Worm (Caenorhabditis elegans): ENCODE results near the gene ZK1248.19.

Gene ZK1248.19

ce11 chrII:5844694-5845129 is 5.5 kb upstream of the ZK1248.19 start (continued):
- TF ChIP-seq ceh-18 (tag; optimal IDR thresholded peaks at IDR 0.05) (peak; percentile 99), hlh-6 (tag; optimal IDR thresholded peaks at IDR 0.05) (peak; percentile 65), elt-4 (tag; optimal IDR thresholded peaks at IDR 0.05) (no peak), pax-1 (tag; optimal IDR thresholded peaks at IDR 0.05) (peak; percentile 91), mec-3 (tag; optimal IDR thresholded peaks at IDR 0.05; ENCODE audit: borderline replicate concordance) (peak; percentile 59), ceh-9 (tag; optimal IDR thresholded peaks at IDR 0.05) (no peak), tbx-7 (tag; optimal IDR thresholded peaks at IDR 0.05) (peak; percentile 44), ceh-30 (tag; optimal IDR thresholded peaks at IDR 0.05) (peak; percentile 79), ceh-45 (GFP tag; IDR thresholded peaks at IDR 0.05) (no peak), hlh-8 (tag; optimal IDR thresholded peaks at IDR 0.05) (peak; percentile 76), K09A11.1 (tag; optimal IDR thresholded peaks at IDR 0.05; ENCODE audit: insufficient read depth) (peak; percentile 76), C08G9.2 (tag; optimal IDR thresholded peaks at IDR 0.05) (peak; percentile 82), tbx-2 (tag; optimal IDR thresholded peaks at IDR 0.05) (peak; percentile 96), F13H6.1 (tag; optimal IDR thresholded peaks at IDR 0.05) (peak; percentile 87), fkh-6 (tag; optimal IDR thresholded peaks at IDR 0.05) (peak; percentile 72), syd-9 (tag; optimal IDR thresholded peaks at IDR 0.05) (peak; percentile 85), ama-1 (optimal IDR thresholded peaks at IDR 0.05) (peak; percentile 100), ceh-19 (GFP tag; optimal IDR thresholded peaks at IDR 0.05) (peak; percentile 89), ceh-34 (tag; optimal IDR thresholded peaks at IDR 0.05) (peak; percentile 92), dmd-4 (tag; optimal IDR thresholded peaks at IDR 0.05; ENCODE audit: borderline replicate concordance) (peak; percentile 66), ceh-31 (tag; optimal IDR thresholded peaks at IDR 0.05) (peak; percentile 95), pat-9 (tag; optimal IDR thresholded peaks at IDR 0.05) (peak; percentile 83), zip-5 (tag; optimal IDR thresholded peaks at IDR 0.05) (peak; percentile 32), gmeb-2 (tag; optimal IDR thresholded peaks at IDR 0.05) (peak; percentile 55), hlh-13 (GFP tag; optimal IDR thresholded peaks at IDR 0.05) (peak; percentile 17), madf-2 (tag; optimal IDR thresholded peaks at IDR 0.05) (peak; percentile 81), nhr-11 (tag; optimal IDR thresholded peaks at IDR 0.05) (peak; percentile 58), nfya-1 (tag; optimal IDR thresholded peaks at IDR 0.05) (peak; percentile 92), unc-55 (GFP tag; optimal IDR thresholded peaks at IDR 0.05) (peak; percentile 79), pag-3 (tag; optimal IDR thresholded peaks at IDR 0.05; ENCODE audit: borderline replicate concordance) (peak; percentile 70), pha-2 (tag; optimal IDR thresholded peaks at IDR 0.05) (peak; percentile 82), T23F11.4 (GFP tag; optimal IDR thresholded peaks at IDR 0.05) (peak; percentile 87), sox-4 (tag; optimal IDR thresholded peaks at IDR 0.05) (peak; percentile 81), rnt-1 (tag; optimal IDR thresholded peaks at IDR 0.05) (peak; percentile 86), ref-2 (tag; optimal IDR thresholded peaks at IDR 0.05) (peak; percentile 87), pros-1 (tag; optimal IDR thresholded peaks at IDR 0.05) (peak; percentile 87), Y22D7AL.16 (tag; optimal IDR thresholded peaks at IDR 0.05) (peak; percentile 57), ttx-3 (tag; optimal IDR thresholded peaks at IDR 0.05) (peak; percentile 70), fkh-10 (GFP tag; optimal IDR thresholded peaks at IDR 0.05) (peak; percentile 73), unc-42 (tag; optimal IDR thresholded peaks at IDR 0.05) (peak; percentile 99), sdc-2 (tag; optimal IDR thresholded peaks at IDR 0.05) (peak; percentile 74), lim-6 (tag; optimal IDR thresholded peaks at IDR 0.05) (peak; percentile 77), elt-2 (tag; optimal IDR thresholded peaks at IDR 0.05) (peak; percentile 99)

DNA sequence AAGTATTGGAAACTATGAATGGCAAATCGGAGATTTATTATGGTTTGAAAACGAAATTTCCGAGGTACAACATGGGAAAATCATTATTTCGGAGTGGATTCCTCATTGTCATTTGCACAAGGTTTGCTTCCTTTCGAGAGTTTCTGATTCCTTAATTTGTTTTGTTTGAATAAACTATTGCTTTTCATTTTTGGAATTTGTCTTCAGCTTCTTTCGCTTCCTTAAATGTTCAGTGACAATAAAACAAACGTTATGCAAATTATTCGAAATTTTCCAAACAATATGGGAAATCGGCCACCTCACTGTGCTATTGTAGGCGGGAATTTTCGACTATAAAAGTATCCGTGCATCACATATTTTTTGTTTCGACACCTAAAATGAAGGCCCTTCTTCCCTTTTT is 2.7 kb upstream of the ZK1248.19 start, which contains the start of gene nep-25:
TSS of gene nep-25 (plus strand) at position 375 of the 400 bp plus-strand sequence.
- TF ChIP-seq ceh-19 (GFP tag; optimal IDR thresholded peaks at IDR 0.05) (no peak), elt-4 (tag; optimal IDR thresholded peaks at IDR 0.05) (no peak), ahr-1 (tag; optimal IDR thresholded peaks at IDR 0.05) (no peak), hlh-8 (tag; optimal IDR thresholded peaks at IDR 0.05) (no peak), npax-4 (tag; optimal IDR thresholded peaks at IDR 0.05) (no peak), unc-42 (tag; optimal IDR thresholded peaks at IDR 0.05) (no peak), ztf-16 (tag; optimal IDR thresholded peaks at IDR 0.05) (no peak), unc-86 (tag; optimal IDR thresholded peaks at IDR 0.05) (no peak), C38D4.7 (GFP tag; optimal IDR thresholded peaks at IDR 0.05) (no peak), sox-4 (tag; optimal IDR thresholded peaks at IDR 0.05) (no peak), dve-1 (tag; optimal IDR thresholded peaks at IDR 0.05) (no peak), elt-2 (tag; optimal IDR thresholded peaks at IDR 0.05) (no peak), gmeb-2 (tag; optimal IDR thresholded peaks at IDR 0.05) (no peak), ceh-48 (tag; optimal IDR thresholded peaks at IDR 0.05) (no peak), tbx-2 (tag; optimal IDR thresholded peaks at IDR 0.05) (no peak), odd-2 (tag; optimal IDR thresholded peaks at IDR 0.05) (no peak), ceh-14 (tag; optimal IDR thresholded peaks at IDR 0.05) (no peak), unc-3 (GFP tag; conservative IDR thresholded peaks at IDR 0.05) (no peak), unc-3 (tag; optimal IDR thresholded peaks at IDR 0.05) (no peak), rnt-1 (tag; optimal IDR thresholded peaks at IDR 0.05) (no peak)

Measured in whole organism, late embryonic.